Worm (Caenorhabditis elegans) whole organism, L4 larva: ENCODE data around the gene F20H11.4.

Experiments
- ceh-28 ChIP-seq: fragments of 150-350 bp; optimal IDR thresholded peaks from 2 replicates; lab custom pipeline; 2014; ENCODE audit warnings: missing biosample characterization, missing genetic modification reagents, missing genetic modification characterization
- daf-8 ChIP-seq: fragments of 200-800 bp; sonication (Bioruptor generic); IDR thresholded peaks from 2 replicates; pipeline ENCODE4 v1.3.6; 2022; ENCODE audit warnings: missing genetic modification characterization, missing compliant biosample characterization
- egl-43 ChIP-seq: fragments of 200-800 bp; sonication (Bioruptor generic); IDR thresholded peaks from 2 replicates; pipeline ENCODE4 v1.3.6; 2022; ENCODE audit warnings: missing genetic modification reagents, missing genetic modification characterization, missing compliant biosample characterization
- fkh-10 ChIP-seq: fragments of 150-350 bp; optimal IDR thresholded peaks from 2 replicates; lab custom pipeline; 2014; ENCODE audit warnings: missing biosample characterization, missing genetic modification reagents, missing genetic modification characterization
- lin-13 ChIP-seq: fragments of 150-350 bp; optimal IDR thresholded peaks from 2 replicates; lab custom pipeline; 2014; ENCODE audit warnings: missing biosample characterization, missing genetic modification reagents, missing genetic modification characterization
- lsy-2 ChIP-seq, 2 experiments: fragments of 150-350 bp in 1 of 2; sonication (generic microtip) in 1 of 2; optimal IDR thresholded peaks; 2 replicates each; lab custom pipeline; 2014 to 2017; ENCODE audit warnings: missing biosample characterization in 2 of 2, missing genetic modification characterization in 2 of 2
- mdl-1 ChIP-seq, 2 experiments: fragments of 150-350 bp in 1 of 2; sonication (generic microtip) in 1 of 2; optimal IDR thresholded peaks; 2 replicates each; lab custom pipeline; 2014 to 2017; ENCODE audit warnings: missing biosample characterization in 2 of 2, missing genetic modification characterization in 2 of 2
- snpc-4 ChIP-seq: fragments of 150-350 bp; optimal IDR thresholded peaks from 2 replicates; lab custom pipeline; 2014; ENCODE audit warnings: missing biosample characterization, missing genetic modification characterization

ce11 chrIII:6587564-6587963 lies 20.9 kb upstream of the F20H11.4 start, which contains the start of gene ddo-3:
- TF ChIP-seq ceh-28 (no peak), snpc-4 (tag; lab: Kevin White, UChicago) (no peak), fkh-10 (GFP tag; lab: Kevin White, UChicago) (no peak), lin-13 (GFP tag; lab: Kevin White, UChicago) (no peak), daf-8 (no peak), mdl-1 (tag; optimal IDR thresholded peaks at IDR 0.05; lab: Kevin White, UChicago) (no peak), lsy-2 (tag; optimal IDR thresholded peaks at IDR 0.05; lab: Kevin White, UChicago) (no peak), egl-43 (GFP tag; lab: Robert Waterston, UW) (no peak)
